Fruit fly (Drosophila melanogaster) whole organism, embryonic: ENCODE results near the gene CG12206.

ENCODE experiments used
- CG10267 ChIP-seq: fragments of 200-800 bp; sonication (Bioruptor generic); optimal IDR thresholded peaks from 2 replicates; lab custom pipeline; 2018; ENCODE audit warnings: missing biosample characterization, mild to moderate bottlenecking, missing genetic modification characterization, moderate library complexity
- CG10543 ChIP-seq: fragments of 200-800 bp; sonication (Bioruptor generic); optimal IDR thresholded peaks from 3 replicates; lab custom pipeline; 2017; ENCODE audit warnings: missing biosample characterization, mild to moderate bottlenecking, missing genetic modification characterization, moderate library complexity
- CG11723 ChIP-seq: fragments of 200-800 bp; sonication (Bioruptor generic); optimal IDR thresholded peaks from 2 replicates; lab custom pipeline; 2017; ENCODE audit warnings: missing biosample characterization, mild to moderate bottlenecking, missing genetic modification characterization
- CG13775 ChIP-seq: fragments of 200-800 bp; sonication (Bioruptor generic); optimal IDR thresholded peaks from 3 replicates; lab custom pipeline; 2017; ENCODE audit warnings: missing biosample characterization, mild to moderate bottlenecking, missing genetic modification characterization
- CG14710 ChIP-seq: fragments of 200-800 bp; sonication (Bioruptor generic); optimal IDR thresholded peaks from 3 replicates; lab custom pipeline; 2019; ENCODE audit warnings: missing biosample characterization, mild to moderate bottlenecking, missing genetic modification characterization, moderate library complexity
- CG17385 ChIP-seq: fragments of 200-800 bp; sonication (Bioruptor generic); optimal IDR thresholded peaks from 3 replicates; lab custom pipeline; 2018; ENCODE audit warnings: missing biosample characterization, mild to moderate bottlenecking, missing genetic modification characterization
- CG18619 ChIP-seq: fragments of 200-800 bp; sonication (Bioruptor generic); optimal IDR thresholded peaks from 3 replicates; lab custom pipeline; 2017; ENCODE audit warnings: missing biosample characterization, mild to moderate bottlenecking, missing genetic modification characterization
- CG2202 ChIP-seq: fragments of 200-800 bp; sonication (Bioruptor generic); optimal IDR thresholded peaks from 2 replicates; lab custom pipeline; 2018; ENCODE audit warnings: missing biosample characterization, mild to moderate bottlenecking, missing genetic modification characterization
- CG2678 ChIP-seq: fragments of 200-800 bp; sonication (Bioruptor generic); optimal IDR thresholded peaks from 3 replicates; lab custom pipeline; 2019; ENCODE audit warnings: missing biosample characterization, mild to moderate bottlenecking, missing genetic modification characterization, moderate library complexity
- CG30403 ChIP-seq: fragments of 200-800 bp; sonication (Bioruptor generic); optimal IDR thresholded peaks from 3 replicates; lab custom pipeline; 2016; ENCODE audit warnings: missing biosample characterization, missing genetic modification characterization
- CG30431 ChIP-seq: fragments of 200-800 bp; sonication (Bioruptor generic); optimal IDR thresholded peaks from 2 replicates; lab custom pipeline; 2017; ENCODE audit warnings: missing biosample characterization, missing genetic modification characterization
- CG34422 ChIP-seq: fragments of 200-800 bp; sonication (Bioruptor generic); IDR thresholded peaks from 3 replicates; pipeline ENCODE4 v1.3.6; 2022; ENCODE audit warnings: missing biosample characterization, missing genetic modification characterization
- CG4360 ChIP-seq: fragments of 200-800 bp; sonication (Bioruptor generic); IDR thresholded peaks from 2 replicates; pipeline ENCODE4 v1.3.6; 2022; ENCODE audit warnings: missing biosample characterization, missing genetic modification characterization
- CG43689 ChIP-seq: fragments of 200-800 bp; sonication (Bioruptor generic); IDR thresholded peaks from 2 replicates; pipeline ENCODE4 v1.3.6; 2022; ENCODE audit warnings: missing biosample characterization, missing genetic modification characterization
- CG5953 ChIP-seq: fragments of 200-800 bp; sonication (Bioruptor generic); IDR thresholded peaks from 2 replicates; pipeline ENCODE4 v1.3.6; 2022; ENCODE audit warnings: missing biosample characterization, missing genetic modification characterization
- CG6272 ChIP-seq: fragments of 200-800 bp; sonication (Bioruptor generic); IDR thresholded peaks from 2 replicates; pipeline ENCODE4 v1.3.6; 2022; ENCODE audit warnings: missing biosample characterization, missing genetic modification characterization
- CG6765 ChIP-seq: fragments of 200-800 bp; sonication (Bioruptor generic); optimal IDR thresholded peaks from 3 replicates; lab custom pipeline; 2017; ENCODE audit warnings: missing biosample characterization, mild to moderate bottlenecking, missing genetic modification characterization
- CG6854 ChIP-seq: fragments of 200-800 bp; sonication (Bioruptor generic); optimal IDR thresholded peaks from 3 replicates; lab custom pipeline; 2017; ENCODE audit warnings: missing biosample characterization, mild to moderate bottlenecking, missing genetic modification characterization
- CG7271 ChIP-seq: fragments of 200-800 bp; sonication (Bioruptor generic); optimal IDR thresholded peaks from 2 replicates; lab custom pipeline; 2018; ENCODE audit warnings: missing biosample characterization, mild to moderate bottlenecking, missing genetic modification characterization, moderate library complexity
- CG7357 ChIP-seq: fragments of 200-800 bp; sonication (Bioruptor generic); IDR thresholded peaks from 3 replicates; pipeline ENCODE4 v1.3.6; 2022; ENCODE audit warnings: missing biosample characterization, missing genetic modification characterization
- CG8359 ChIP-seq: fragments of 200-800 bp; sonication (Bioruptor generic); optimal IDR thresholded peaks from 2 replicates; lab custom pipeline; 2017; ENCODE audit warnings: missing biosample characterization, mild to moderate bottlenecking, missing genetic modification characterization, borderline replicate concordance
- CG8765 ChIP-seq: fragments of 200-800 bp; sonication (Bioruptor generic); IDR thresholded peaks from 2 replicates; pipeline ENCODE4 v1.3.6; 2022; ENCODE audit warnings: missing biosample characterization, missing genetic modification characterization
- CG9215 ChIP-seq: fragments of 200-800 bp; sonication (Bioruptor generic); IDR thresholded peaks from 2 replicates; pipeline ENCODE4 v1.3.6; 2022; ENCODE audit warnings: missing biosample characterization, missing genetic modification characterization
- Camta ChIP-seq: fragments of 200-800 bp; sonication (Bioruptor generic); optimal IDR thresholded peaks from 2 replicates; lab custom pipeline; 2016; ENCODE audit warnings: missing biosample characterization, missing genetic modification characterization
- Dref ChIP-seq: fragments of 200-800 bp; sonication (Bioruptor generic); IDR thresholded peaks from 2 replicates; pipeline ENCODE4 v1.3.6; 2022; ENCODE audit warnings: missing biosample characterization, missing genetic modification characterization
- Ets65A ChIP-seq: fragments of 200-800 bp; sonication (Bioruptor generic); peaks from one replicate; lab custom pipeline; 2016; ENCODE audit warnings: missing biosample characterization, missing genetic modification characterization
- Gug ChIP-seq: fragments of 200-800 bp; sonication (Bioruptor generic); IDR thresholded peaks from 4 replicates; pipeline ENCODE4 v1.3.6; 2022; ENCODE audit warnings: missing biosample characterization, missing genetic modification characterization
- H2.0 ChIP-seq: fragments of 200-800 bp; sonication (Bioruptor generic); IDR thresholded peaks from 2 replicates; pipeline ENCODE4 v1.3.6; 2022; ENCODE audit warnings: missing biosample characterization, missing genetic modification characterization
- Hr39 ChIP-seq: fragments of >200 bp; optimal IDR thresholded peaks from 2 replicates; lab custom pipeline; 2017
- Lpt ChIP-seq: fragments of >200 bp; optimal IDR thresholded peaks from 2 replicates; lab custom pipeline; 2018; ENCODE audit warnings: missing biosample characterization, missing genetic modification characterization
- MBD-R2 ChIP-seq: fragments of 200-800 bp; sonication (Bioruptor generic); IDR thresholded peaks from 2 replicates; pipeline ENCODE4 v1.3.6; 2022; ENCODE audit warnings: missing biosample characterization, missing genetic modification characterization
- MTF-1 ChIP-seq: fragments of 200-800 bp; sonication (Bioruptor generic); optimal IDR thresholded peaks from 2 replicates; lab custom pipeline; 2018; ENCODE audit warnings: missing biosample characterization, mild to moderate bottlenecking, missing genetic modification characterization, borderline replicate concordance
- Opbp ChIP-seq: fragments of 200-800 bp; sonication (Bioruptor generic); IDR thresholded peaks from 3 replicates; pipeline ENCODE4 v1.3.6; 2022; ENCODE audit warnings: missing biosample characterization, missing genetic modification characterization; ENCODE audit not compliant: partially characterized antibody
- Pdp1 ChIP-seq, 2 experiments: fragments of 200-800 bp; sonication (Bioruptor generic); optimal IDR thresholded peaks; 3 replicates each; lab custom pipeline; 2016; ENCODE audit warnings: missing biosample characterization in 2 of 2, missing genetic modification characterization in 2 of 2, mild to moderate bottlenecking in 1 of 2, moderate library complexity in 1 of 2
- ac ChIP-seq: fragments of 200-800 bp; sonication (Bioruptor generic); optimal IDR thresholded peaks from 3 replicates; lab custom pipeline; 2017; ENCODE audit warnings: missing biosample characterization, mild to moderate bottlenecking, missing genetic modification characterization
- ato ChIP-seq: fragments of 200-800 bp; sonication (Bioruptor generic); IDR thresholded peaks from 2 replicates; pipeline ENCODE4 v1.3.6; 2022; ENCODE audit warnings: missing biosample characterization, missing genetic modification characterization; ENCODE audit not compliant: partially characterized antibody
- da ChIP-seq: fragments of 200-800 bp; sonication (Bioruptor generic); optimal IDR thresholded peaks from 2 replicates; lab custom pipeline; 2016; ENCODE audit warnings: missing biosample characterization, missing genetic modification characterization
- esg ChIP-seq: fragments of 200-800 bp; sonication (Bioruptor generic); conservative IDR thresholded peaks from 2 replicates; pipeline ENCODE4 v1.3.6; 2022; ENCODE audit warnings: missing biosample characterization, missing genetic modification characterization
- eve ChIP-seq, 2 experiments: fragments of >200 bp; optimal IDR thresholded peaks; 2 replicates each; lab custom pipeline; 2017; ENCODE audit warnings: missing biosample characterization in 2 of 2, missing genetic modification characterization in 2 of 2
- exex ChIP-seq: fragments of 200-800 bp; sonication (Bioruptor generic); optimal IDR thresholded peaks from 4 replicates; lab custom pipeline; 2018; ENCODE audit warnings: missing biosample characterization, mild to moderate bottlenecking, missing genetic modification characterization, moderate library complexity
- fd64A ChIP-seq: fragments of 200-800 bp; sonication (Bioruptor generic); optimal IDR thresholded peaks from 3 replicates; lab custom pipeline; 2018; ENCODE audit warnings: missing biosample characterization, mild to moderate bottlenecking, missing genetic modification characterization
- fd96Cb ChIP-seq: fragments of 200-800 bp; sonication (Bioruptor generic); optimal IDR thresholded peaks from 2 replicates; lab custom pipeline; 2018; ENCODE audit warnings: missing biosample characterization, mild to moderate bottlenecking, missing genetic modification characterization, moderate library complexity
- lov ChIP-seq, 2 experiments: fragments of 200-800 bp in 1 of 2; fragments of >200 bp in 1 of 2; sonication (Bioruptor generic) in 1 of 2; IDR thresholded peaks in 1 of 2; optimal IDR thresholded peaks in 1 of 2; 2 replicates in 1 of 2; 3 replicates in 1 of 2; pipeline versions ENCODE4 v1.3.6 to Lab custom; 2017 to 2022; ENCODE audit warnings: missing biosample characterization in 1 of 2, missing genetic modification characterization in 1 of 2
- mld ChIP-seq: fragments of 200-800 bp; sonication (Bioruptor generic); IDR thresholded peaks from 3 replicates; pipeline ENCODE4 v1.3.6; 2022; ENCODE audit warnings: missing biosample characterization, missing genetic modification characterization; ENCODE audit not compliant: partially characterized antibody
- nom ChIP-seq: fragments of 200-800 bp; sonication (Bioruptor generic); optimal IDR thresholded peaks from 2 replicates; lab custom pipeline; 2017; ENCODE audit warnings: missing biosample characterization, missing genetic modification characterization, mild to moderate bottlenecking, moderate library complexity, missing genetic modification reagents
- pho ChIP-seq: fragments of 200-800 bp; sonication (Bioruptor generic); optimal IDR thresholded peaks from 2 replicates; lab custom pipeline; 2016; ENCODE audit warnings: missing biosample characterization, missing genetic modification characterization
- slbo ChIP-seq: fragments of 200-800 bp; sonication (Bioruptor generic); IDR thresholded peaks from 2 replicates; pipeline ENCODE4 v1.3.6; 2022; ENCODE audit warnings: missing biosample characterization, missing genetic modification characterization
- sr ChIP-seq: fragments of 200-800 bp; sonication (Bioruptor generic); IDR thresholded peaks from 3 replicates; pipeline ENCODE4 v1.3.6; 2022; ENCODE audit warnings: missing biosample characterization, missing genetic modification characterization
- tll ChIP-seq, 2 experiments: fragments of 200-800 bp in 1 of 2; fragments of >200 bp in 1 of 2; sonication (Bioruptor generic) in 1 of 2; optimal IDR thresholded peaks; 2 replicates each; lab custom pipeline; 2017 to 2019; ENCODE audit warnings: missing biosample characterization in 2 of 2, missing genetic modification characterization in 2 of 2, mild to moderate bottlenecking in 1 of 2, moderate library complexity in 1 of 2
- tup ChIP-seq: fragments of 200-800 bp; sonication (Bioruptor generic); optimal IDR thresholded peaks from 2 replicates; lab custom pipeline; 2016; ENCODE audit warnings: missing biosample characterization, mild to moderate bottlenecking, missing genetic modification characterization, moderate library complexity

Gene CG12206

dm6 chrX:3455431-3456001 is 18.8 kb downstream of the CG12206 start (continued):
- TF ChIP-seq CG2678 (tag; lab: Kevin White, UChicago) (peak; percentile 74), Camta (no peak), fd96Cb (peak; percentile 58), MBD-R2 (no peak), CG13775 (GFP tag; lab: Kevin White, UChicago) (peak; percentile 19), CG4360 (no peak), Dref (GFP tag; lab: Robert Waterston, UW) (no peak), H2.0 (GFP tag; lab: Robert Waterston, UW) (0 out of 2 replicates have a peak, but pooled peaks have one; percentile 18), CG17385 (GFP tag; lab: Kevin White, UChicago) (peak; percentile 27), CG2202 (tag; lab: Kevin White, UChicago) (no peak), sr (peak; percentile 91), Opbp (GFP tag; lab: Robert Waterston, UW) (no peak), CG6272 (no peak), lov (optimal IDR thresholded peaks at IDR 0.05; lab: Kevin White, UChicago) (no peak), lov (GFP tag; IDR thresholded peaks at IDR 0.05; lab: Robert Waterston, UW) (no peak), Ets65A (GFP tag; lab: Kevin White, UChicago) (peak; percentile 78), eve (GFP tag; optimal IDR thresholded peaks at IDR 0.05; lab: Kevin White, UChicago) (peak in 1 of 2 experiments; percentile 38), CG11723 (GFP tag; lab: Kevin White, UChicago) (peak; percentile 3), tup (GFP tag; lab: Kevin White, UChicago) (no peak), ato (GFP tag; lab: Robert Waterston, UW) (no peak), exex (no peak), Hr39 (lab: Kevin White, UChicago) (no peak), Lpt (GFP tag; lab: Kevin White, UChicago) (no peak), CG10267 (tag; lab: Kevin White, UChicago) (peak; percentile 36), fd64A (GFP tag; lab: Kevin White, UChicago) (no peak), CG34422 (no peak), CG6854 (GFP tag; lab: Kevin White, UChicago) (no peak), pho (GFP tag; lab: Kevin White, UChicago) (no peak), CG6765 (GFP tag; lab: Kevin White, UChicago) (no peak), CG9215 (GFP tag; lab: Robert Waterston, UW) (no peak), CG7357 (GFP tag; lab: Robert Waterston, UW) (no peak), CG5953 (GFP tag; lab: Robert Waterston, UW) (0 out of 2 replicates have a peak, but pooled peaks have one; percentile 13), CG10543 (GFP tag; lab: Kevin White, UChicago) (peak; percentile 18), nom (GFP tag; lab: Kevin White, UChicago) (no peak), CG7271 (tag; lab: Kevin White, UChicago) (no peak), Pdp1 (GFP tag; optimal IDR thresholded peaks at IDR 0.05; lab: Kevin White, UChicago) (no peak), CG30431 (GFP tag; lab: Kevin White, UChicago) (no peak), esg (GFP tag; lab: Robert Waterston, UW) (peak; percentile 54), Gug (GFP tag; lab: Robert Waterston, UW) (no peak), CG18619 (peak; percentile 10), CG14710 (peak; percentile 37), CG8359 (GFP tag; lab: Kevin White, UChicago) (no peak), CG30403 (GFP tag; lab: Kevin White, UChicago) (peak; percentile 34), MTF-1 (GFP tag; lab: Kevin White, UChicago) (no peak), CG43689 (no peak), da (GFP tag; lab: Kevin White, UChicago) (no peak), slbo (no peak), CG8765 (GFP tag; lab: Robert Waterston, UW) (no peak), ac (no peak), tll (GFP tag; optimal IDR thresholded peaks at IDR 0.05; lab: Kevin White, UChicago) (no peak), mld (no peak)
